Worm (Caenorhabditis elegans) whole organism, late embryonic: ENCODE measurements around the gene F18A1.7.

Experiments
- F13H6.1 ChIP-seq: sonication (generic microtip); optimal IDR thresholded peaks from 2 replicates; lab custom pipeline; 2016; ENCODE audit warnings: missing genetic modification characterization, missing compliant biosample characterization
- ahr-1 ChIP-seq: sonication (generic microtip); optimal IDR thresholded peaks from 2 replicates; lab custom pipeline; 2016; ENCODE audit warnings: missing genetic modification characterization, missing compliant biosample characterization
- ama-1 ChIP-seq: fragments of 150-350 bp; optimal IDR thresholded peaks from 2 replicates; lab custom pipeline; 2014
- ceh-45 ChIP-seq: fragments of 200-800 bp; sonication (Bioruptor generic); IDR thresholded peaks from 2 replicates; pipeline ENCODE4 v1.3.6; 2022; ENCODE audit warnings: missing genetic modification reagents, missing genetic modification characterization, missing compliant biosample characterization
- elt-4 ChIP-seq: sonication (generic microtip); optimal IDR thresholded peaks from 2 replicates; lab custom pipeline; 2016; ENCODE audit warnings: missing genetic modification characterization, missing compliant biosample characterization
- hlh-30 ChIP-seq: sonication (generic microtip); optimal IDR thresholded peaks from 2 replicates; lab custom pipeline; 2017; ENCODE audit warnings: antibody characterized with exemption, missing genetic modification characterization, missing compliant biosample characterization; ENCODE audit not compliant: insufficient read depth
- lim-6 ChIP-seq: sonication (generic microtip); optimal IDR thresholded peaks from 2 replicates; lab custom pipeline; 2016; ENCODE audit warnings: missing genetic modification characterization, missing compliant biosample characterization
- mec-3 ChIP-seq: sonication (generic microtip); optimal IDR thresholded peaks from 2 replicates; lab custom pipeline; 2016; ENCODE audit warnings: borderline replicate concordance, missing genetic modification characterization, missing compliant biosample characterization
- npax-4 ChIP-seq: sonication (generic microtip); optimal IDR thresholded peaks from 2 replicates; lab custom pipeline; 2016; ENCODE audit warnings: missing genetic modification characterization, missing compliant biosample characterization
- pag-3 ChIP-seq: sonication (generic microtip); optimal IDR thresholded peaks from 2 replicates; lab custom pipeline; 2016; ENCODE audit warnings: missing compliant biosample characterization, missing genetic modification characterization, borderline replicate concordance
- pha-4 ChIP-seq: fragments of 150-350 bp; optimal IDR thresholded peaks from 2 replicates; lab custom pipeline; 2018; ENCODE audit warnings: missing biosample characterization, missing genetic modification reagents, missing genetic modification characterization
- ref-2 ChIP-seq: sonication (generic microtip); optimal IDR thresholded peaks from 2 replicates; lab custom pipeline; 2016; ENCODE audit warnings: missing genetic modification characterization, missing compliant biosample characterization
- zip-5 ChIP-seq: sonication (generic microtip); optimal IDR thresholded peaks from 2 replicates; lab custom pipeline; 2016; ENCODE audit warnings: missing genetic modification characterization, missing compliant biosample characterization

- TF ChIP-seq hlh-30 (tag; lab: Kevin White, UChicago) (no peak), ref-2 (tag; lab: Kevin White, UChicago) (no peak), mec-3 (tag; lab: Kevin White, UChicago) (no peak), ceh-45 (GFP tag; lab: Robert Waterston, UW) (no peak), lim-6 (tag; lab: Kevin White, UChicago) (no peak), zip-5 (tag; lab: Kevin White, UChicago) (no peak), ama-1 (lab: Kevin White, UChicago) (no peak), F13H6.1 (no peak), pha-4 (no peak), npax-4 (tag; lab: Kevin White, UChicago) (no peak), ahr-1 (tag; lab: Kevin White, UChicago) (no peak), elt-4 (no peak), pag-3 (tag; lab: Kevin White, UChicago) (no peak)
Measured at ce11 chrII:7694745-7695144, 31.2 kb upstream of the F18A1.7 start.
